Worm (Caenorhabditis elegans) whole organism, midembryonic: Measurements from ENCODE around the gene chil-16.
"Not testable (repeated sequence)": the region's sequence is repeated elsewhere in the genome, so short reads cannot be mapped to it uniquely, and the experiment has no call there.

Source experiments
- ref-1 ChIP-seq: fragments of 200-800 bp; sonication (Bioruptor generic); conservative IDR thresholded peaks from 2 replicates; pipeline ENCODE4 v1.3.6; 2022; ENCODE audit warnings: missing genetic modification reagents, missing genetic modification characterization, missing compliant biosample characterization
- ztf-29 ChIP-seq: fragments of 200-800 bp; sonication (Bioruptor generic); IDR thresholded peaks from 2 replicates; pipeline ENCODE4 v1.3.6; 2022; ENCODE audit warnings: missing genetic modification reagents, missing genetic modification characterization, missing compliant biosample characterization

DNA sequence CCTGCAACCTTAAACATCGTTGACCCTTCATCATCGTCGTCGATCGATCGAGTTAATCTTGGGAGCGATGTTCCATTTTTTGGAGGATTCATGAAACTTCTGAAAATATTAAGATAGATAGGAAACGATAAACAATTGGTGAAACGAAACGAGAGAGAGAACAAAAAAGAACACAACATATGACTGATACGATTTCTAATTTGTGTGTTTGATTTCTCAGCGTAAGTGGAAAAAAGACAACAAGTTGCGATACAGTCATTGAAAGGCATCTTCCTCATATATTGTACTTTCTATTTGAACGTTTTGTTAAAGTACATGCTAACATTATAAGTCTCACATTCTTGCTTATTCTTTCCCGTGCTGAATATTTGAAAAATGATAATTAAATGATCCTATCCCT is 10.4 kb upstream of the chil-16 start, which contains the start of gene R09D1.12:
- not testable (repeated sequence) for TF ChIP-seq ref-1, ztf-29 (GFP tag; lab: Robert Waterston, UW)
